1 fruit fly cellular context compared by ENCODE assay signal in the genomic region with DNA sequence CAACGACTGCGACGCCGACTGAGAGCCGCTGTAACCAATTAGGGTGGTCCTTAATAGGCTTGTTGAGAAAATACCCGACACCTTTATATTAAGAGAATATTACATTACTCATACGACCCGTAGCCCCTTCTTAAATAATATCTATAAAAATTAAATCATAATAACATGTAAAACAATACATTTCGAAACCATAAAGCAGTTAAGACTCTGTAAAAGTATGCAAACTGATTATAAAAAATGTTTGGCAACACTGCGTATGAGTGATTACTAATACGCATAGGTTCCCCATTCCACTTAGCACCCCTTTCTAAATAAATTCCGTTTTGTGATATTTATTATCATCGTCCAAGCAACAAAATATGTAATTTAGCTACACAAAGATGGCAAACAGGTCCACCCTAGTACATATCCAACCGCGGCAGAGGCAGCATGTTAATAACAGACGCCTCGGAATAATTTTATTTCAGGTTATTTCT.
TF ChIP-seq lines count a peak whose summit lies in the region.

No protein-coding gene starts in this region.

TF ChIP-seq in whole organism, embryonic, 481 proteins besides CTCF, POLR2A, EP300 and RAD21 (continued from another document and continues in another):
- peak; percentile 71 for TF ChIP-seq D19B (GFP tag; optimal IDR thresholded peaks at IDR 0.05; lab: Kevin White, UChicago)
- TF ChIP-seq HLHmδ (GFP tag; optimal IDR thresholded peaks at IDR 0.05; lab: Kevin White, UChicago): no peak
- TF ChIP-seq CG12155 (GFP tag; optimal IDR thresholded peaks at IDR 0.05; lab: Kevin White, UChicago): peak; percentile 43
- TF ChIP-seq stc (GFP tag; IDR thresholded peaks at IDR 0.05; lab: Robert Waterston, UW): 0 out of 2 replicates have a peak, but pooled peaks have one; percentile 34
- no peak for TF ChIP-seq Camta (GFP tag; optimal IDR thresholded peaks at IDR 0.05; lab: Kevin White, UChicago)
- no peak for TF ChIP-seq Dip2 (GFP tag; IDR thresholded peaks at IDR 0.05; lab: Robert Waterston, UW)
- peak; percentile 6 for TF ChIP-seq bab2 (GFP tag; optimal IDR thresholded peaks at IDR 0.05; lab: Kevin White, UChicago)
- TF ChIP-seq otp (GFP tag; IDR thresholded peaks at IDR 0.05; lab: Robert Waterston, UW): no peak
- TF ChIP-seq wek (GFP tag; optimal IDR thresholded peaks at IDR 0.05; lab: Kevin White, UChicago): peak; percentile 5
- TF ChIP-seq MTF-1 (GFP tag; optimal IDR thresholded peaks at IDR 0.05; lab: Kevin White, UChicago; ENCODE audit: borderline replicate concordance): no peak
- peak; percentile 82 for TF ChIP-seq org-1 (GFP tag; optimal IDR thresholded peaks at IDR 0.05; lab: Kevin White, UChicago)
- TF ChIP-seq cad (GFP tag; optimal IDR thresholded peaks at IDR 0.05; lab: Kevin White, UChicago): no peak
- TF ChIP-seq lbe (GFP tag; optimal IDR thresholded peaks at IDR 0.05; lab: Kevin White, UChicago): peak; percentile 68
- no peak for TF ChIP-seq CG42726 (GFP tag; IDR thresholded peaks at IDR 0.05; lab: Robert Waterston, UW; ENCODE audit: partially characterized antibody)
- TF ChIP-seq Atf-2 (GFP tag; optimal IDR thresholded peaks at IDR 0.05; lab: Kevin White, UChicago): no peak
- peak; percentile 24; the same call in 1 of the 3 replicates for TF ChIP-seq CG14050 (GFP tag; IDR thresholded peaks at IDR 0.05; lab: Robert Waterston, UW)
- peak; percentile 68 for TF ChIP-seq tap (tag; optimal IDR thresholded peaks at IDR 0.05; lab: Kevin White, UChicago)
- peak; percentile 8 for TF ChIP-seq Bdp1 (GFP tag; optimal IDR thresholded peaks at IDR 0.05; lab: Kevin White, UChicago)
- no peak for TF ChIP-seq ftz-f1 (GFP tag; optimal IDR thresholded peaks at IDR 0.05; lab: Kevin White, UChicago)
- TF ChIP-seq CG5180 (GFP tag; optimal IDR thresholded peaks at IDR 0.05; lab: Kevin White, UChicago): peak; percentile 72
- TF ChIP-seq Atf3 (GFP tag; optimal IDR thresholded peaks at IDR 0.05; lab: Kevin White, UChicago): no peak
- TF ChIP-seq CG2678 (tag; optimal IDR thresholded peaks at IDR 0.05; lab: Kevin White, UChicago): peak; percentile 93
- TF ChIP-seq sim (GFP tag; IDR thresholded peaks at IDR 0.05; lab: Robert Waterston, UW): no peak
- TF ChIP-seq Fer3 (tag; optimal IDR thresholded peaks at IDR 0.05; lab: Kevin White, UChicago): peak; percentile 62
- TF ChIP-seq CG12104 (GFP tag; optimal IDR thresholded peaks at IDR 0.05; lab: Kevin White, UChicago): peak; percentile 70
- peak; percentile 80 for TF ChIP-seq CG9727 (GFP tag; optimal IDR thresholded peaks at IDR 0.05; lab: Kevin White, UChicago)
- 0 out of 2 replicates have a peak, but pooled peaks have one; percentile 18 for TF ChIP-seq gsb (GFP tag; IDR thresholded peaks at IDR 0.05; lab: Robert Waterston, UW)
- TF ChIP-seq Hmx (GFP tag; optimal IDR thresholded peaks at IDR 0.05; lab: Kevin White, UChicago): no peak
- TF ChIP-seq exex (tag; optimal IDR thresholded peaks at IDR 0.05; lab: Kevin White, UChicago): peak; percentile 40
- no peak; the same call in 1 of the 2 replicates for TF ChIP-seq CG3847 (GFP tag; IDR thresholded peaks at IDR 0.05; lab: Robert Waterston, UW)
- TF ChIP-seq pnt (GFP tag; optimal IDR thresholded peaks at IDR 0.05; lab: Kevin White, UChicago): no peak
- TF ChIP-seq jumu (GFP tag; optimal IDR thresholded peaks at IDR 0.05; lab: Kevin White, UChicago): peak; percentile 14
- TF ChIP-seq abd-A (tag; optimal IDR thresholded peaks at IDR 0.05; lab: Kevin White, UChicago): no peak
- 0 out of 3 replicates have a peak, but pooled peaks have one; percentile 38 for TF ChIP-seq zfh1 (GFP tag; IDR thresholded peaks at IDR 0.05; lab: Robert Waterston, UW)
- TF ChIP-seq Dip3 (GFP tag; optimal IDR thresholded peaks at IDR 0.05; lab: Kevin White, UChicago): peak; percentile 34
- peak; percentile 83 for TF ChIP-seq BtbVII (GFP tag; optimal IDR thresholded peaks at IDR 0.05; lab: Kevin White, UChicago)
- TF ChIP-seq fd102C (GFP tag; optimal IDR thresholded peaks at IDR 0.05; lab: Kevin White, UChicago): no peak
- peak; percentile 52 for TF ChIP-seq lilli (GFP tag; optimal IDR thresholded peaks at IDR 0.05; lab: Kevin White, UChicago)
- peak; percentile 86 for TF ChIP-seq CG13424 (tag; optimal IDR thresholded peaks at IDR 0.05; lab: Kevin White, UChicago)
- peak; percentile 42 for TF ChIP-seq mirr (GFP tag; optimal IDR thresholded peaks at IDR 0.05; lab: Kevin White, UChicago)
- TF ChIP-seq eyg (GFP tag; optimal IDR thresholded peaks at IDR 0.05; lab: Kevin White, UChicago): peak; percentile 10
- TF ChIP-seq CG12659 (GFP tag; optimal IDR thresholded peaks at IDR 0.05; lab: Kevin White, UChicago): peak; percentile 87
- TF ChIP-seq kay (GFP tag; optimal IDR thresholded peaks at IDR 0.05; lab: Kevin White, UChicago): no peak
- TF ChIP-seq NC2α (GFP tag; optimal IDR thresholded peaks at IDR 0.05; lab: Kevin White, UChicago): no peak
- no peak for TF ChIP-seq Hr39 (optimal IDR thresholded peaks at IDR 0.05; lab: Kevin White, UChicago)
- TF ChIP-seq CG8089 (GFP tag; optimal IDR thresholded peaks at IDR 0.05; lab: Kevin White, UChicago): no peak
- 0 out of 2 replicates have a peak, but pooled peaks have one; percentile 23 for TF ChIP-seq H2.0 (GFP tag; IDR thresholded peaks at IDR 0.05; lab: Robert Waterston, UW)
- TF ChIP-seq sima (GFP tag; optimal IDR thresholded peaks at IDR 0.05; lab: Kevin White, UChicago): no peak
- TF ChIP-seq CG8478 (optimal IDR thresholded peaks at IDR 0.05; lab: Kevin White, UChicago): no peak
- TF ChIP-seq CG10147 (GFP tag; optimal IDR thresholded peaks at IDR 0.05; lab: Kevin White, UChicago): peak; percentile 91
- 0 out of 2 replicates have a peak, but pooled peaks have one; percentile 40 for TF ChIP-seq CG32772 (GFP tag; IDR thresholded peaks at IDR 0.05; lab: Robert Waterston, UW)
- peak; percentile 84 for TF ChIP-seq CG8924 (tag; optimal IDR thresholded peaks at IDR 0.05; lab: Kevin White, UChicago)
- no peak for TF ChIP-seq gro (GFP tag; optimal IDR thresholded peaks at IDR 0.05; lab: Kevin White, UChicago)
- peak; percentile 75 for TF ChIP-seq CG15601 (tag; optimal IDR thresholded peaks at IDR 0.05; lab: Kevin White, UChicago)
- TF ChIP-seq CG4282 (GFP tag; optimal IDR thresholded peaks at IDR 0.05; lab: Kevin White, UChicago): no peak
- TF ChIP-seq Nf-YC (tag; optimal IDR thresholded peaks at IDR 0.05; lab: Kevin White, UChicago): peak; percentile 73
- TF ChIP-seq gsb-n (tag; optimal IDR thresholded peaks at IDR 0.05; lab: Kevin White, UChicago): peak; percentile 51
- no peak for TF ChIP-seq zen2 (GFP tag; IDR thresholded peaks at IDR 0.05; lab: Robert Waterston, UW; ENCODE audit: partially characterized antibody)
- TF ChIP-seq gcm (GFP tag; optimal IDR thresholded peaks at IDR 0.05; lab: Kevin White, UChicago): peak; percentile 71
- no peak for TF ChIP-seq C15 (GFP tag; IDR thresholded peaks at IDR 0.05; lab: Robert Waterston, UW)
- TF ChIP-seq CG11560 (tag; IDR thresholded peaks at IDR 0.05; lab: Robert Waterston, UW): no peak
- no peak for TF ChIP-seq fru (optimal IDR thresholded peaks at IDR 0.05; lab: Kevin White, UChicago)
- TF ChIP-seq grn (GFP tag; optimal IDR thresholded peaks at IDR 0.05; lab: Kevin White, UChicago): no peak
- no peak for TF ChIP-seq Dp (GFP tag; optimal IDR thresholded peaks at IDR 0.05; lab: Kevin White, UChicago)
- no peak for TF ChIP-seq onecut (GFP tag; IDR thresholded peaks at IDR 0.05; lab: Robert Waterston, UW)
- no peak for TF ChIP-seq CG6175 (GFP tag; IDR thresholded peaks at IDR 0.05; lab: Robert Waterston, UW)
- TF ChIP-seq chm (GFP tag; IDR thresholded peaks at IDR 0.05; lab: Robert Waterston, UW): no peak
- peak in 1 of 3 experiments; percentile 70 for TF ChIP-seq lola (GFP tag; optimal IDR thresholded peaks at IDR 0.05; lab: Kevin White, UChicago)
- TF ChIP-seq Mrtf (GFP tag; IDR thresholded peaks at IDR 0.05; lab: Robert Waterston, UW): peak; percentile 46; the same call in 1 of the 3 replicates
- TF ChIP-seq CG10267 (tag; optimal IDR thresholded peaks at IDR 0.05; lab: Kevin White, UChicago): peak; percentile 66
- TF ChIP-seq Bteb2 (GFP tag; optimal IDR thresholded peaks at IDR 0.05; lab: Kevin White, UChicago): peak; percentile 7
- TF ChIP-seq bcd (GFP tag; optimal IDR thresholded peaks at IDR 0.05; lab: Kevin White, UChicago): peak; percentile 73
- TF ChIP-seq CG10431 (GFP tag; optimal IDR thresholded peaks at IDR 0.05; lab: Kevin White, UChicago): peak; percentile 61
- no peak for TF ChIP-seq CG13287 (GFP tag; IDR thresholded peaks at IDR 0.05; lab: Robert Waterston, UW; ENCODE audit: partially characterized antibody)
- TF ChIP-seq chn (GFP tag; optimal IDR thresholded peaks at IDR 0.05; lab: Kevin White, UChicago): no peak
- no peak for TF ChIP-seq gce (GFP tag; IDR thresholded peaks at IDR 0.05; lab: Robert Waterston, UW)
- TF ChIP-seq vnd (GFP tag; IDR thresholded peaks at IDR 0.05; lab: Robert Waterston, UW; ENCODE audit: partially characterized antibody): no peak
- TF ChIP-seq CG9876 (GFP tag; optimal IDR thresholded peaks at IDR 0.05; lab: Kevin White, UChicago): no peak
- no peak for TF ChIP-seq CG7271 (tag; optimal IDR thresholded peaks at IDR 0.05; lab: Kevin White, UChicago)
- TF ChIP-seq hkb (optimal IDR thresholded peaks at IDR 0.05; lab: Kevin White, UChicago): no peak
- TF ChIP-seq hkb (GFP tag; IDR thresholded peaks at IDR 0.05; lab: Robert Waterston, UW): peak; percentile 64; the same call in 1 of the 2 replicates
- TF ChIP-seq HLH3B (GFP tag; IDR thresholded peaks at IDR 0.05; lab: Robert Waterston, UW): peak; percentile 40
- peak; percentile 66 for TF ChIP-seq CG14710 (tag; optimal IDR thresholded peaks at IDR 0.05; lab: Kevin White, UChicago)
- peak in 1 of 2 experiments; percentile 86 for TF ChIP-seq Hr51 (GFP tag; optimal IDR thresholded peaks at IDR 0.05; lab: Kevin White, UChicago)
- peak; percentile 58 for TF ChIP-seq Max (GFP tag; optimal IDR thresholded peaks at IDR 0.05; lab: Kevin White, UChicago)
- TF ChIP-seq Nf-YA (GFP tag; IDR thresholded peaks at IDR 0.05; lab: Robert Waterston, UW): no peak
- no peak for TF ChIP-seq E2f2 (GFP tag; IDR thresholded peaks at IDR 0.05; lab: Robert Waterston, UW)
- no peak for TF ChIP-seq Adf1 (GFP tag; IDR thresholded peaks at IDR 0.05; lab: Robert Waterston, UW)
- 0 out of 2 replicates have a peak, but pooled peaks have one; percentile 27 for TF ChIP-seq CG14667 (GFP tag; IDR thresholded peaks at IDR 0.05; lab: Robert Waterston, UW)
- TF ChIP-seq Lpt (GFP tag; optimal IDR thresholded peaks at IDR 0.05; lab: Kevin White, UChicago): no peak
- peak; percentile 67 for TF ChIP-seq Usf (GFP tag; optimal IDR thresholded peaks at IDR 0.05; lab: Kevin White, UChicago)
- no peak for TF ChIP-seq Blimp-1 (GFP tag; optimal IDR thresholded peaks at IDR 0.05; lab: Kevin White, UChicago)
- TF ChIP-seq CG7963 (GFP tag; IDR thresholded peaks at IDR 0.05; lab: Robert Waterston, UW; ENCODE audit: partially characterized antibody): no peak
- TF ChIP-seq CG6765 (GFP tag; optimal IDR thresholded peaks at IDR 0.05; lab: Kevin White, UChicago): peak; percentile 72
- TF ChIP-seq hb (GFP tag; IDR thresholded peaks at IDR 0.05; lab: Robert Waterston, UW; ENCODE audit: partially characterized antibody): no peak
- no peak for TF ChIP-seq eve (GFP tag; optimal IDR thresholded peaks at IDR 0.05; lab: Kevin White, UChicago)
- TF ChIP-seq gt (GFP tag; IDR thresholded peaks at IDR 0.05; lab: Robert Waterston, UW): no peak
- no peak for TF ChIP-seq HLH4C (GFP tag; IDR thresholded peaks at IDR 0.05; lab: Robert Waterston, UW; ENCODE audit: partially characterized antibody)
- TF ChIP-seq CG14441 (GFP tag; IDR thresholded peaks at IDR 0.05; lab: Robert Waterston, UW): peak; percentile 39; the same call in 1 of the 2 replicates
- TF ChIP-seq sd (tag; optimal IDR thresholded peaks at IDR 0.05; lab: Kevin White, UChicago): no peak
- TF ChIP-seq CG15479 (GFP tag; optimal IDR thresholded peaks at IDR 0.05; lab: Kevin White, UChicago): no peak
- TF ChIP-seq nau (GFP tag; optimal IDR thresholded peaks at IDR 0.05; lab: Kevin White, UChicago): peak; percentile 81
- TF ChIP-seq CG6689 (GFP tag; IDR thresholded peaks at IDR 0.05; lab: Robert Waterston, UW): peak; percentile 73
- peak; percentile 61 for TF ChIP-seq CG8388 (GFP tag; optimal IDR thresholded peaks at IDR 0.05; lab: Kevin White, UChicago)
- TF ChIP-seq CG10565 (GFP tag; optimal IDR thresholded peaks at IDR 0.05; lab: Kevin White, UChicago): no peak
- no peak; the same call in 2 of the 3 replicates for TF ChIP-seq tgo (GFP tag; IDR thresholded peaks at IDR 0.05; lab: Robert Waterston, UW)
- no peak for TF ChIP-seq ara (GFP tag; IDR thresholded peaks at IDR 0.05; lab: Robert Waterston, UW)
- peak; percentile 10 for TF ChIP-seq CG31365 (tag; optimal IDR thresholded peaks at IDR 0.05; lab: Kevin White, UChicago)
- no peak for TF ChIP-seq CG10462 (GFP tag; optimal IDR thresholded peaks at IDR 0.05; lab: Kevin White, UChicago)
- peak; percentile 53; the same call in 2 of the 3 replicates for TF ChIP-seq so (GFP tag; IDR thresholded peaks at IDR 0.05; lab: Robert Waterston, UW)
- peak; percentile 58 for TF ChIP-seq ewg (GFP tag; optimal IDR thresholded peaks at IDR 0.05; lab: Kevin White, UChicago)
- TF ChIP-seq CG8944 (GFP tag; optimal IDR thresholded peaks at IDR 0.05; lab: Kevin White, UChicago): no peak
- no peak for TF ChIP-seq prd (optimal IDR thresholded peaks at IDR 0.05; lab: Kevin White, UChicago)
- TF ChIP-seq prd (GFP tag; IDR thresholded peaks at IDR 0.05; lab: Robert Waterston, UW): no peak; the same call in 1 of the 3 replicates
- no peak for TF ChIP-seq Doc2 (GFP tag; IDR thresholded peaks at IDR 0.05; lab: Robert Waterston, UW)
- TF ChIP-seq D (optimal IDR thresholded peaks at IDR 0.05; lab: Kevin White, UChicago): no peak
- peak; percentile 68 for TF ChIP-seq D (GFP tag; optimal IDR thresholded peaks at IDR 0.05; lab: Kevin White, UChicago)
- no peak for TF ChIP-seq Dref (GFP tag; IDR thresholded peaks at IDR 0.05; lab: Robert Waterston, UW)
- TF ChIP-seq CG3281 (GFP tag; optimal IDR thresholded peaks at IDR 0.05; lab: Kevin White, UChicago): peak; percentile 90
- peak; percentile 78 for TF ChIP-seq CG30403 (GFP tag; optimal IDR thresholded peaks at IDR 0.05; lab: Kevin White, UChicago)
- no peak for TF ChIP-seq pita (GFP tag; optimal IDR thresholded peaks at IDR 0.05; lab: Kevin White, UChicago)
- TF ChIP-seq CG34422 (GFP tag; IDR thresholded peaks at IDR 0.05; lab: Robert Waterston, UW): no peak
- TF ChIP-seq CG11696 (GFP tag; IDR thresholded peaks at IDR 0.05; lab: Robert Waterston, UW): peak; percentile 34; the same call in 1 of the 2 replicates
- peak; percentile 87 for TF ChIP-seq CG17361 (GFP tag; IDR thresholded peaks at IDR 0.05; lab: Robert Waterston, UW)
- TF ChIP-seq CG4404 (GFP tag; IDR thresholded peaks at IDR 0.05; lab: Robert Waterston, UW): no peak
- TF ChIP-seq CG10654 (GFP tag; optimal IDR thresholded peaks at IDR 0.05; lab: Kevin White, UChicago): peak; percentile 57
